Fruit fly (Drosophila melanogaster): ENCODE data around the gene CG31274.

Gene CG31274

dm6 chr3R:17039993-17040807 is 47.4 kb downstream of the CG31274 start, which contains the start of the genes CG18213 and Trm7-32 (continued):
- TF ChIP-seq Dfd (GFP tag; optimal IDR thresholded peaks at IDR 0.05) (no peak), CG4360 (GFP tag; IDR thresholded peaks at IDR 0.05) (no peak), Mrtf (GFP tag; IDR thresholded peaks at IDR 0.05) (no peak), pan (optimal IDR thresholded peaks at IDR 0.05) (no peak), pan (GFP tag; optimal IDR thresholded peaks at IDR 0.05 in 1 of 2, IDR thresholded peaks at IDR 0.05 in 1 of 2) (no peak), so (GFP tag; IDR thresholded peaks at IDR 0.05) (no peak), CG14441 (GFP tag; IDR thresholded peaks at IDR 0.05) (no peak), CG10366 (GFP tag; IDR thresholded peaks at IDR 0.05) (0 out of 2 replicates have a peak, but pooled peaks have one; percentile 12), CG32767 (GFP tag; IDR thresholded peaks at IDR 0.05) (no peak), unc-4 (GFP tag; IDR thresholded peaks at IDR 0.05; ENCODE audit: partially characterized antibody) (peak; percentile 81), dmrt99B (tag; optimal IDR thresholded peaks at IDR 0.05) (no peak), Sin3A (optimal IDR thresholded peaks at IDR 0.05) (no peak), gt (GFP tag; IDR thresholded peaks at IDR 0.05) (no peak), odd (GFP tag; optimal IDR thresholded peaks at IDR 0.05) (no peak), lab (GFP tag; optimal IDR thresholded peaks at IDR 0.05) (no peak), CG7786 (GFP tag; optimal IDR thresholded peaks at IDR 0.05) (no peak), fu2 (GFP tag; optimal IDR thresholded peaks at IDR 0.05) (no peak), vnd (GFP tag; IDR thresholded peaks at IDR 0.05; ENCODE audit: partially characterized antibody) (peak; percentile 86), Dad (GFP tag; optimal IDR thresholded peaks at IDR 0.05) (no peak), CG4730 (GFP tag; IDR thresholded peaks at IDR 0.05) (no peak), Spps (tag; optimal IDR thresholded peaks at IDR 0.05) (no peak), insv (GFP tag; optimal IDR thresholded peaks at IDR 0.05) (peak in 1 of 2 experiments; percentile 18), org-1 (GFP tag; optimal IDR thresholded peaks at IDR 0.05) (no peak), CG8290 (GFP tag; optimal IDR thresholded peaks at IDR 0.05) (no peak), CG8290 (tag; optimal IDR thresholded peaks at IDR 0.05) (no peak), CG8359 (GFP tag; optimal IDR thresholded peaks at IDR 0.05; ENCODE audit: borderline replicate concordance) (no peak), bcd (GFP tag; optimal IDR thresholded peaks at IDR 0.05) (no peak), CG3407 (GFP tag; optimal IDR thresholded peaks at IDR 0.05) (no peak), MBD-R2 (GFP tag; IDR thresholded peaks at IDR 0.05) (peak; percentile 72), chinmo (GFP tag; IDR thresholded peaks at IDR 0.05; ENCODE audit: partially characterized antibody) (no peak; the same call in 3 of the 4 replicates), CG10543 (GFP tag; optimal IDR thresholded peaks at IDR 0.05) (peak; percentile 1), CG15514 (GFP tag; optimal IDR thresholded peaks at IDR 0.05) (peak; percentile 99), GATAe (GFP tag; conservative IDR thresholded peaks at IDR 0.05) (no peak), CG18619 (GFP tag; optimal IDR thresholded peaks at IDR 0.05) (no peak), luna (GFP tag; optimal IDR thresholded peaks at IDR 0.05) (peak; percentile 3), Hmx (GFP tag; optimal IDR thresholded peaks at IDR 0.05) (no peak), CG15073 (GFP tag; optimal IDR thresholded peaks at IDR 0.05) (no peak), CG15479 (GFP tag; optimal IDR thresholded peaks at IDR 0.05) (no peak), zen2 (GFP tag; IDR thresholded peaks at IDR 0.05; ENCODE audit: partially characterized antibody) (peak; percentile 69), zfh1 (GFP tag; IDR thresholded peaks at IDR 0.05) (no peak), HmgZ (tag; optimal IDR thresholded peaks at IDR 0.05) (peak; percentile 27), CG6689 (GFP tag; IDR thresholded peaks at IDR 0.05) (no peak), crc (GFP tag; optimal IDR thresholded peaks at IDR 0.05) (no peak), Dref (GFP tag; IDR thresholded peaks at IDR 0.05) (peak; percentile 87), CG12744 (GFP tag; optimal IDR thresholded peaks at IDR 0.05) (no peak), gro (GFP tag; optimal IDR thresholded peaks at IDR 0.05) (peak; percentile 27), CG31365 (tag; optimal IDR thresholded peaks at IDR 0.05) (no peak), jigr1 (GFP tag; IDR thresholded peaks at IDR 0.05) (no peak), ssp (GFP tag; IDR thresholded peaks at IDR 0.05) (no peak), CG17361 (GFP tag; IDR thresholded peaks at IDR 0.05) (no peak; the same call in 2 of the 3 replicates), CG12299 (tag; optimal IDR thresholded peaks at IDR 0.05) (no peak)
